Fruit fly (Drosophila melanogaster) whole organism, embryonic: ENCODE data around the gene ND-23.

Experiments used
- ATbp ChIP-seq: fragments of 200-800 bp; sonication (Bioruptor generic); optimal IDR thresholded peaks from 2 replicates; lab custom pipeline; 2017; ENCODE audit warnings: missing biosample characterization, mild to moderate bottlenecking, missing genetic modification characterization, missing genetic modification reagents
- Bdp1 ChIP-seq: fragments of 200-800 bp; sonication (Bioruptor generic); optimal IDR thresholded peaks from 3 replicates; lab custom pipeline; 2016; ENCODE audit warnings: missing biosample characterization, missing genetic modification characterization
- Bgb ChIP-seq: fragments of 200-800 bp; sonication (Bioruptor generic); IDR thresholded peaks from 2 replicates; pipeline ENCODE4 v1.3.6; 2022; ENCODE audit warnings: missing biosample characterization, missing genetic modification characterization; ENCODE audit not compliant: partially characterized antibody
- Bteb2 ChIP-seq: fragments of 200-800 bp; sonication (Bioruptor generic); optimal IDR thresholded peaks from 2 replicates; lab custom pipeline; 2016; ENCODE audit warnings: missing biosample characterization, missing genetic modification characterization
- CG13424 ChIP-seq: fragments of 200-800 bp; sonication (Bioruptor generic); optimal IDR thresholded peaks from 2 replicates; lab custom pipeline; 2019; ENCODE audit warnings: missing biosample characterization, mild to moderate bottlenecking, missing genetic modification characterization, moderate library complexity
- CG1602 ChIP-seq: fragments of 200-800 bp; sonication (Bioruptor generic); optimal IDR thresholded peaks from 3 replicates; lab custom pipeline; 2016; ENCODE audit warnings: missing biosample characterization, missing genetic modification characterization
- CG16863 ChIP-seq: fragments of 200-800 bp; sonication (Bioruptor generic); optimal IDR thresholded peaks from 3 replicates; lab custom pipeline; 2016; ENCODE audit warnings: missing biosample characterization, missing genetic modification characterization
- CG17328 ChIP-seq: fragments of 200-800 bp; sonication (Bioruptor generic); IDR thresholded peaks from 2 replicates; pipeline ENCODE4 v1.3.6; 2022; ENCODE audit warnings: missing biosample characterization, missing genetic modification characterization
- CG17359 ChIP-seq: fragments of 200-800 bp; sonication (Bioruptor generic); optimal IDR thresholded peaks from 3 replicates; lab custom pipeline; 2018; ENCODE audit warnings: missing biosample characterization, mild to moderate bottlenecking, missing genetic modification characterization, moderate library complexity
- CG17568 ChIP-seq: fragments of 200-800 bp; sonication (Bioruptor generic); optimal IDR thresholded peaks from 2 replicates; lab custom pipeline; 2018; ENCODE audit warnings: missing biosample characterization, mild to moderate bottlenecking, missing genetic modification characterization, moderate library complexity
- CG2875 ChIP-seq: fragments of 200-800 bp; sonication (Bioruptor generic); optimal IDR thresholded peaks from 2 replicates; lab custom pipeline; 2017; ENCODE audit warnings: missing biosample characterization, mild to moderate bottlenecking, missing genetic modification characterization, missing genetic modification reagents
- CG30431 ChIP-seq: fragments of 200-800 bp; sonication (Bioruptor generic); optimal IDR thresholded peaks from 2 replicates; lab custom pipeline; 2017; ENCODE audit warnings: missing biosample characterization, missing genetic modification characterization
- CG6175 ChIP-seq: fragments of 200-800 bp; sonication (Bioruptor generic); IDR thresholded peaks from 3 replicates; pipeline ENCODE4 v1.3.6; 2022; ENCODE audit warnings: missing biosample characterization, missing genetic modification characterization
- CG7556 ChIP-seq: fragments of 200-800 bp; sonication (Bioruptor generic); optimal IDR thresholded peaks from 2 replicates; lab custom pipeline; 2017; ENCODE audit warnings: missing biosample characterization, mild to moderate bottlenecking, missing genetic modification characterization
- CG8089 ChIP-seq: fragments of 200-800 bp; sonication (Bioruptor generic); optimal IDR thresholded peaks from 3 replicates; lab custom pipeline; 2016; ENCODE audit warnings: missing biosample characterization, missing genetic modification characterization
- CG8765 ChIP-seq: fragments of 200-800 bp; sonication (Bioruptor generic); IDR thresholded peaks from 2 replicates; pipeline ENCODE4 v1.3.6; 2022; ENCODE audit warnings: missing biosample characterization, missing genetic modification characterization
- CG9727 ChIP-seq: fragments of 200-800 bp; sonication (Bioruptor generic); optimal IDR thresholded peaks from 3 replicates; lab custom pipeline; 2017; ENCODE audit warnings: missing biosample characterization, mild to moderate bottlenecking, missing genetic modification characterization
- H2.0 ChIP-seq: fragments of 200-800 bp; sonication (Bioruptor generic); IDR thresholded peaks from 2 replicates; pipeline ENCODE4 v1.3.6; 2022; ENCODE audit warnings: missing biosample characterization, missing genetic modification characterization
- HLHmδ ChIP-seq: fragments of 200-800 bp; sonication (Bioruptor generic); optimal IDR thresholded peaks from 2 replicates; lab custom pipeline; 2018; ENCODE audit warnings: missing biosample characterization, mild to moderate bottlenecking, missing genetic modification characterization, moderate library complexity
- Hr3 ChIP-seq: fragments of 200-800 bp; sonication (Bioruptor generic); optimal IDR thresholded peaks from 3 replicates; lab custom pipeline; 2016; ENCODE audit warnings: missing biosample characterization, missing genetic modification characterization
- Hr51 ChIP-seq, 2 experiments: fragments of 200-800 bp; sonication (Bioruptor generic); optimal IDR thresholded peaks; 2 replicates in 1 of 2; 3 replicates in 1 of 2; lab custom pipeline; 2016 to 2018; ENCODE audit warnings: missing biosample characterization in 2 of 2, missing genetic modification characterization in 2 of 2, mild to moderate bottlenecking in 1 of 2, moderate library complexity in 1 of 2
- Lim3 ChIP-seq: fragments of 200-800 bp; sonication (Bioruptor generic); IDR thresholded peaks from 2 replicates; pipeline ENCODE4 v1.3.6; 2022; ENCODE audit warnings: missing biosample characterization, missing genetic modification characterization
- Oaz ChIP-seq: fragments of 200-800 bp; sonication (Bioruptor generic); IDR thresholded peaks from 2 replicates; pipeline ENCODE4 v1.3.6; 2022; ENCODE audit warnings: missing biosample characterization, missing genetic modification characterization
- Pdp1 ChIP-seq, 2 experiments: fragments of 200-800 bp; sonication (Bioruptor generic); optimal IDR thresholded peaks; 3 replicates each; lab custom pipeline; 2016; ENCODE audit warnings: missing biosample characterization in 2 of 2, missing genetic modification characterization in 2 of 2, mild to moderate bottlenecking in 1 of 2, moderate library complexity in 1 of 2
- Scr ChIP-seq: fragments of 200-800 bp; sonication (Bioruptor generic); IDR thresholded peaks from 2 replicates; pipeline ENCODE4 v1.3.6; 2022; ENCODE audit warnings: missing biosample characterization, missing genetic modification characterization; ENCODE audit not compliant: partially characterized antibody
- Side ChIP-seq: fragments of 200-800 bp; sonication (Bioruptor generic); optimal IDR thresholded peaks from 2 replicates; lab custom pipeline; 2016; ENCODE audit warnings: missing biosample characterization, missing genetic modification characterization
- Sox102F ChIP-seq: fragments of 200-800 bp; sonication (Bioruptor generic); optimal IDR thresholded peaks from 2 replicates; lab custom pipeline; 2018; ENCODE audit warnings: missing biosample characterization, mild to moderate bottlenecking, missing genetic modification characterization, moderate library complexity
- Sry-β ChIP-seq: fragments of 200-800 bp; sonication (Bioruptor generic); optimal IDR thresholded peaks from 2 replicates; lab custom pipeline; 2018; ENCODE audit warnings: missing biosample characterization, mild to moderate bottlenecking, missing genetic modification characterization, moderate library complexity
- Sry-δ ChIP-seq: fragments of 200-800 bp; sonication (Bioruptor generic); optimal IDR thresholded peaks from 2 replicates; lab custom pipeline; 2016; ENCODE audit warnings: missing biosample characterization, missing genetic modification characterization
- Taf1 ChIP-seq: fragments of 200-800 bp; sonication (Bioruptor generic); IDR thresholded peaks from 2 replicates; pipeline ENCODE4 v1.3.6; 2022; ENCODE audit warnings: missing biosample characterization, missing genetic modification characterization
- Usf ChIP-seq: fragments of 200-800 bp; sonication (Bioruptor generic); optimal IDR thresholded peaks from 2 replicates; lab custom pipeline; 2017; ENCODE audit warnings: missing genotype, missing biosample characterization, missing genetic modification characterization
- al ChIP-seq: fragments of 200-800 bp; sonication (Bioruptor generic); IDR thresholded peaks from 2 replicates; pipeline ENCODE4 v1.3.6; 2022; ENCODE audit warnings: missing biosample characterization, missing genetic modification characterization
- crp ChIP-seq, 2 experiments: fragments of 200-800 bp; sonication (Bioruptor generic); optimal IDR thresholded peaks; 2 replicates in 1 of 2; 3 replicates in 1 of 2; lab custom pipeline; 2017; ENCODE audit warnings: missing biosample characterization in 2 of 2, missing genetic modification characterization in 2 of 2, mild to moderate bottlenecking in 1 of 2, moderate library complexity in 1 of 2
- cwo ChIP-seq: fragments of 200-800 bp; sonication (Bioruptor generic); optimal IDR thresholded peaks from 3 replicates; lab custom pipeline; 2017; ENCODE audit warnings: missing biosample characterization, missing genetic modification characterization, mild to moderate bottlenecking, moderate library complexity, missing genetic modification reagents
- eve ChIP-seq, 2 experiments: fragments of >200 bp; optimal IDR thresholded peaks; 2 replicates each; lab custom pipeline; 2017; ENCODE audit warnings: missing biosample characterization in 2 of 2, missing genetic modification characterization in 2 of 2
- grau ChIP-seq: fragments of 200-800 bp; optimal IDR thresholded peaks from 3 replicates; lab custom pipeline; 2019; ENCODE audit warnings: missing biosample characterization, mild to moderate bottlenecking, missing genetic modification characterization, moderate library complexity
- her ChIP-seq: fragments of 200-800 bp; sonication (Bioruptor generic); optimal IDR thresholded peaks from 2 replicates; lab custom pipeline; 2016; ENCODE audit warnings: missing biosample characterization, missing genetic modification characterization
- ken ChIP-seq: fragments of 200-800 bp; sonication (Bioruptor generic); IDR thresholded peaks from 3 replicates; pipeline ENCODE4 v1.3.6; 2022; ENCODE audit warnings: missing biosample characterization, missing genetic modification characterization
- odd ChIP-seq: fragments of 200-800 bp; sonication (Bioruptor generic); optimal IDR thresholded peaks from 2 replicates; lab custom pipeline; 2017; ENCODE audit warnings: missing biosample characterization, mild to moderate bottlenecking, missing genetic modification characterization
- otp ChIP-seq: fragments of 200-800 bp; sonication (Bioruptor generic); IDR thresholded peaks from 3 replicates; pipeline ENCODE4, ENCODE4 v1.3.6; 2022; ENCODE audit warnings: missing biosample characterization, missing genetic modification characterization
- pan ChIP-seq, 4 experiments: fragments of >200 bp in 3 of 4; fragments of 200-800 bp in 1 of 4; sonication (Bioruptor generic) in 1 of 4; optimal IDR thresholded peaks in 3 of 4; IDR thresholded peaks in 1 of 4; 2 replicates each; pipeline versions ENCODE4 v1.3.6 to Lab custom; 2017 to 2022; ENCODE audit warnings: missing biosample characterization in 2 of 4, missing genetic modification characterization in 2 of 4, mixed read lengths in 1 of 4
- peb ChIP-seq: fragments of 200-800 bp; sonication (Bioruptor generic); IDR thresholded peaks from 2 replicates; pipeline ENCODE4 v1.3.6; 2022; ENCODE audit warnings: missing biosample characterization, missing genetic modification characterization
- pfk ChIP-seq: fragments of 200-800 bp; sonication (Bioruptor generic); optimal IDR thresholded peaks from 2 replicates; lab custom pipeline; 2018; ENCODE audit warnings: missing biosample characterization, mild to moderate bottlenecking, missing genetic modification characterization, moderate library complexity
- phol ChIP-seq: fragments of 200-800 bp; sonication (Bioruptor generic); optimal IDR thresholded peaks from 3 replicates; lab custom pipeline; 2018; ENCODE audit warnings: missing biosample characterization, mild to moderate bottlenecking, missing genetic modification characterization, moderate library complexity
- pita ChIP-seq: fragments of 200-800 bp; sonication (Bioruptor generic); optimal IDR thresholded peaks from 2 replicates; lab custom pipeline; 2017; ENCODE audit warnings: missing biosample characterization, mild to moderate bottlenecking, missing genetic modification characterization
- psq ChIP-seq: fragments of 200-800 bp; sonication (Bioruptor generic); optimal IDR thresholded peaks from 2 replicates; lab custom pipeline; 2017; ENCODE audit warnings: missing biosample characterization, missing genetic modification characterization
- sens ChIP-seq: fragments of 200-800 bp; sonication (Bioruptor generic); peaks from one replicate; lab custom pipeline; 2016; ENCODE audit warnings: missing biosample characterization, missing genetic modification characterization
- shn ChIP-seq: fragments of 200-800 bp; sonication (Bioruptor generic); optimal IDR thresholded peaks from 3 replicates; lab custom pipeline; 2016; ENCODE audit warnings: missing biosample characterization, missing genetic modification characterization
- slp2 ChIP-seq: fragments of 200-800 bp; sonication (Bioruptor generic); optimal IDR thresholded peaks from 2 replicates; lab custom pipeline; 2016; ENCODE audit warnings: missing biosample characterization, missing genetic modification characterization
- tgo ChIP-seq: fragments of 200-800 bp; sonication (Bioruptor generic); IDR thresholded peaks from 3 replicates; pipeline ENCODE4 v1.3.6; 2022; ENCODE audit warnings: missing biosample characterization, missing genetic modification characterization
- vfl ChIP-seq: fragments of 200-800 bp; sonication (Bioruptor generic); optimal IDR thresholded peaks from 2 replicates; lab custom pipeline; 2016; ENCODE audit warnings: missing biosample characterization, missing genetic modification characterization

The ND-23 gene

dm6 chr3R:15816276-15816675 is 20.6 kb downstream of the ND-23 start (continued):
- TF ChIP-seq Taf1 (GFP tag; lab: Robert Waterston, UW) (no peak), peb (GFP tag; lab: Robert Waterston, UW) (no peak), Bgb (GFP tag; lab: Robert Waterston, UW) (no peak), Usf (GFP tag; lab: Kevin White, UChicago) (no peak), CG7556 (GFP tag; lab: Kevin White, UChicago) (no peak), CG6175 (GFP tag; lab: Robert Waterston, UW) (no peak), CG30431 (GFP tag; lab: Kevin White, UChicago) (no peak), odd (GFP tag; lab: Kevin White, UChicago) (no peak), crp (GFP tag; optimal IDR thresholded peaks at IDR 0.05; lab: Kevin White, UChicago) (no peak), CG8089 (no peak), CG13424 (tag; lab: Kevin White, UChicago) (no peak), Hr51 (GFP tag; optimal IDR thresholded peaks at IDR 0.05; lab: Kevin White, UChicago) (no peak), grau (no peak), vfl (no peak), Lim3 (GFP tag; lab: Robert Waterston, UW) (no peak), Oaz (GFP tag; lab: Robert Waterston, UW) (no peak), shn (GFP tag; lab: Kevin White, UChicago) (no peak), CG1602 (GFP tag; lab: Kevin White, UChicago) (no peak), Sry-δ (no peak), her (GFP tag; lab: Kevin White, UChicago) (no peak), ATbp (GFP tag; lab: Kevin White, UChicago) (peak; percentile 1), pita (GFP tag; lab: Kevin White, UChicago) (no peak), CG17568 (GFP tag; lab: Kevin White, UChicago) (no peak), CG2875 (GFP tag; lab: Kevin White, UChicago) (no peak), HLHmδ (GFP tag; lab: Kevin White, UChicago) (no peak), slp2 (GFP tag; lab: Kevin White, UChicago) (no peak), tgo (0 out of 3 replicates have a peak, but pooled peaks have one; percentile 13), Pdp1 (GFP tag; optimal IDR thresholded peaks at IDR 0.05; lab: Kevin White, UChicago) (peak in 1 of 2 experiments; percentile 2), Side (GFP tag; lab: Kevin White, UChicago) (peak; percentile 7), Sry-β (GFP tag; lab: Kevin White, UChicago) (no peak), Bdp1 (no peak), pfk (no peak), CG16863 (peak; percentile 6), Hr3 (GFP tag; lab: Kevin White, UChicago) (no peak), Sox102F (GFP tag; lab: Kevin White, UChicago) (peak; percentile 47), CG8765 (GFP tag; lab: Robert Waterston, UW) (no peak), otp (GFP tag; lab: Robert Waterston, UW) (no peak), Bteb2 (GFP tag; lab: Kevin White, UChicago) (no peak), Scr (GFP tag; lab: Robert Waterston, UW) (no peak), CG9727 (no peak), psq (GFP tag; lab: Kevin White, UChicago) (no peak), CG17328 (GFP tag; lab: Robert Waterston, UW) (peak; percentile 56), H2.0 (GFP tag; lab: Robert Waterston, UW) (no peak), al (GFP tag; lab: Robert Waterston, UW) (no peak), eve (GFP tag; optimal IDR thresholded peaks at IDR 0.05; lab: Kevin White, UChicago) (no peak), cwo (no peak), ken (GFP tag; lab: Robert Waterston, UW) (peak; percentile 35; the same call in 1 of the 3 replicates), CG17359 (tag; lab: Kevin White, UChicago) (no peak), phol (peak; percentile 7), sens (GFP tag; lab: Kevin White, UChicago) (peak; percentile 60), pan (optimal IDR thresholded peaks at IDR 0.05; lab: Kevin White, UChicago) (no peak), pan (GFP tag; optimal IDR thresholded peaks at IDR 0.05 in 1 of 2, IDR thresholded peaks at IDR 0.05 in 1 of 2) (peak in 1 of 2 experiments; percentile 35)
